Worm (Caenorhabditis elegans) whole organism, L1 larva: ENCODE measurements around the gene K12H6.4.

ENCODE experiments used
- egl-27 ChIP-seq, 2 experiments: fragments of 150-350 bp in 1 of 2; sonication (generic microtip); optimal IDR thresholded peaks; 3 replicates each; lab custom pipeline; 2017 to 2018; ENCODE audit warnings: missing biosample characterization in 2 of 2, missing genetic modification characterization in 2 of 2, missing genetic modification reagents in 2 of 2
- elt-2 ChIP-seq: sonication (generic microtip); optimal IDR thresholded peaks from 2 replicates; lab custom pipeline; 2016; ENCODE audit warnings: missing genetic modification characterization, mild to moderate bottlenecking, inconsistent platforms, missing compliant biosample characterization, missing genetic modification reagents
- elt-3 ChIP-seq, 6 experiments: fragments of 150-350 bp in 1 of 6; sonication (generic microtip); optimal IDR thresholded peaks; 2 replicates each; lab custom pipeline; 2017 to 2018; ENCODE audit warnings: missing biosample characterization in 6 of 6, missing genetic modification characterization in 6 of 6, inconsistent platforms in 1 of 6
- jun-1 ChIP-seq: fragments of 150-350 bp; optimal IDR thresholded peaks from 2 replicates; lab custom pipeline; 2014; ENCODE audit warnings: missing biosample characterization, missing genetic modification reagents, missing genetic modification characterization
- lin-13 ChIP-seq: fragments of 150-350 bp; optimal IDR thresholded peaks from 2 replicates; lab custom pipeline; 2014; ENCODE audit warnings: missing biosample characterization, missing genetic modification reagents, missing genetic modification characterization
- mdl-1 ChIP-seq, 2 experiments: fragments of 150-350 bp; optimal IDR thresholded peaks; 2 replicates each; lab custom pipeline; 2014 to 2017; ENCODE audit warnings: missing biosample characterization in 2 of 2, missing genetic modification characterization in 2 of 2, inconsistent platforms in 1 of 2
- mep-1 ChIP-seq: fragments of 150-350 bp; optimal IDR thresholded peaks from 2 replicates; lab custom pipeline; 2014; ENCODE audit warnings: missing biosample characterization, missing genetic modification characterization
- nhr-19 ChIP-seq: fragments of 200-800 bp; sonication (Bioruptor generic); conservative IDR thresholded peaks from 2 replicates; pipeline ENCODE4 v1.3.6; 2022; ENCODE audit warnings: missing genetic modification characterization, missing compliant biosample characterization
- unc-130 ChIP-seq: fragments of 150-350 bp; optimal IDR thresholded peaks from 2 replicates; lab custom pipeline; 2017; ENCODE audit warnings: missing biosample characterization, missing genetic modification characterization, inconsistent platforms
- unc-62 ChIP-seq: fragments of 150-350 bp; optimal IDR thresholded peaks from 2 replicates; lab custom pipeline; 2014; ENCODE audit warnings: missing biosample characterization, missing genetic modification reagents, missing genetic modification characterization
- unc-98 ChIP-seq: fragments of 200-800 bp; sonication (Bioruptor generic); IDR thresholded peaks from 2 replicates; pipeline ENCODE4 v1.3.6; 2022; ENCODE audit warnings: missing genetic modification characterization, missing compliant biosample characterization
- zag-1 ChIP-seq: fragments of 150-350 bp; optimal IDR thresholded peaks from 2 replicates; lab custom pipeline; 2014; ENCODE audit warnings: missing biosample characterization, missing genetic modification characterization

DNA sequence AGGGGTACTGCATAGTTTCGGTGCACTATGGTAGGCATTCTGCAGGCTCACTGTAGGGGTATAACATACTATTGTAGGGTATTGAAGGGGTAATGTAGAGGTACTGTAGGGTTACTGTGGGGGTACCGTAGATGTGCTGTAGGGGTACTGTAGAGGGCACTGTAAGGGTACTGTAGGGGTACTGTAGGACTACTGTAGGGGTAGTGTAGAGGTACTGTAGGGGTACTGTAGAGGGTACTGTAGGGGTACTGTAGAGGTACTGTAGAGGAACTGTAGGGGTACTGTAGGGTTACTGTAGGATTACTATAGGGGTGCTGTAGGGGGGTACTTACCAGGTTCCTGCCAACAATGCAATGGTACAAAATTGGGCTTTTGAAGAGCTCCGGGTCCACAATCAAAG, 6.1 kb upstream of the K12H6.4 start:
- TF ChIP-seq unc-130 (no peak), mep-1 (no peak), zag-1 (tag; lab: Kevin White, UChicago) (no peak), jun-1 (tag; lab: Kevin White, UChicago) (no peak), egl-27 (tag; optimal IDR thresholded peaks at IDR 0.05; lab: Kevin White, UChicago) (no peak), lin-13 (no peak), nhr-19 (GFP tag; lab: Robert Waterston, UW) (no peak), unc-62 (no peak), mdl-1 (tag; optimal IDR thresholded peaks at IDR 0.05; lab: Kevin White, UChicago) (no peak), elt-3 (tag; optimal IDR thresholded peaks at IDR 0.05; lab: Kevin White, UChicago) (no peak), elt-2 (no peak), unc-98 (GFP tag; lab: Robert Waterston, UW) (no peak)
